Fruit fly (Drosophila melanogaster): ENCODE measurements around the gene gpp.

The gpp gene

DNA sequence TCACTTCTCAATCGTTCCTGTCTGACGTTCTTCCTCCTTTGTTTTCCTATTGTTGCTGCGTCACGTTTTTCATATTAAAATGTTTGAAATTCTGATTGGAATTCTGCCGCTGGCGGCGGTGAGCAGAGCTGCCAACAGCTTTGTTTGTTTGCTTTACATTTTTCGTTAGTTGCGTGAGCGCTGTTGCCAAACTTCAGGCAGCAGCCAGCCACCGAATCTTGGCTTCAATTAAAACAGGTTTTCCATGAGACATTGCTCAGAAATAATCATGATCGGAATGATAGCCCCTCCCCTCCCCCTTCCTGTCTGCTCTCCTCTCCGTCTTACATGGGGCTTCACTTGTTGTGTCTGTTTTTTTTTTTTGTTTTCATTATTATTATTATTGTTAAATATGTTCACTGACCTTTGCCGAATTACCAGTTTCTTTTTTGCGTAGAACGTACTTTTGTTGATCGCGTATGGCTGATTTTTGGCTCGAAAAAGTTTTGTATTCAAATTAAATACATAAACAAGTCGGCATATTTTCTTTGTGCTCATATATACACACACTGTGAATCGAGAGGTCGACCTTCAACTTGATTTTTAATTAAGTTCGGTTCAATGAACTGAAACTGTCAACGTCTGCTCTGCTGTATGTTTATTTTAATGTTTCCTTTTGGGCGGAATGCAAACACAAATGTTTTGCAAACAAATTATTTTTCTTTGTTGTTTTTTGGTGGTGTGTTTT, 19.7 kb downstream of the gpp start:
- TF ChIP-seq dmrt93B (GFP tag; optimal IDR thresholded peaks at IDR 0.05) (no peak), psq (GFP tag; optimal IDR thresholded peaks at IDR 0.05) (peak; percentile 76), Mio (GFP tag; optimal IDR thresholded peaks at IDR 0.05) (no peak), h (GFP tag; optimal IDR thresholded peaks at IDR 0.05) (peak; percentile 38), br (GFP tag; optimal IDR thresholded peaks at IDR 0.05) (peak; percentile 27), Rel (GFP tag; optimal IDR thresholded peaks at IDR 0.05) (peak; percentile 18), Rel (tag; optimal IDR thresholded peaks at IDR 0.05) (peak; percentile 57), Myc (optimal IDR thresholded peaks at IDR 0.05) (no peak), rgr (GFP tag; optimal IDR thresholded peaks at IDR 0.05) (peak; percentile 5), CG9705 (GFP tag; optimal IDR thresholded peaks at IDR 0.05) (no peak), Hnf4 (GFP tag; optimal IDR thresholded peaks at IDR 0.05) (no peak), brk (GFP tag; optimal IDR thresholded peaks at IDR 0.05) (no peak), Vsx2 (GFP tag; optimal IDR thresholded peaks at IDR 0.05; ENCODE audit: partially characterized antibody) (no peak), pan (optimal IDR thresholded peaks at IDR 0.05) (no peak), CrebA (GFP tag; optimal IDR thresholded peaks at IDR 0.05; ENCODE audit: borderline replicate concordance) (peak; percentile 57), Hr78 (GFP tag; optimal IDR thresholded peaks at IDR 0.05) (no peak), sage (GFP tag; optimal IDR thresholded peaks at IDR 0.05) (peak; percentile 32), HLH106 (tag; optimal IDR thresholded peaks at IDR 0.05) (no peak), GATAd (GFP tag; optimal IDR thresholded peaks at IDR 0.05) (no peak), Dif (GFP tag; optimal IDR thresholded peaks at IDR 0.05; ENCODE audit: partially characterized antibody) (peak; percentile 61), CG32264 (GFP tag; optimal IDR thresholded peaks at IDR 0.05) (peak; percentile 1), OdsH (GFP tag; optimal IDR thresholded peaks at IDR 0.05) (no peak), fru (GFP tag; optimal IDR thresholded peaks at IDR 0.05) (no peak), dl (GFP tag; optimal IDR thresholded peaks at IDR 0.05; ENCODE audit: insufficient read depth in 1 of 2, partially characterized antibody in 2 of 2) (no peak), N (GFP tag; optimal IDR thresholded peaks at IDR 0.05) (no peak), usp (GFP tag; optimal IDR thresholded peaks at IDR 0.05) (no peak), jim (GFP tag; optimal IDR thresholded peaks at IDR 0.05) (peak; percentile 36), Hr83 (GFP tag; optimal IDR thresholded peaks at IDR 0.05; ENCODE audit: poor library complexity, severe bottlenecking) (peak; percentile 66)

DNA sequence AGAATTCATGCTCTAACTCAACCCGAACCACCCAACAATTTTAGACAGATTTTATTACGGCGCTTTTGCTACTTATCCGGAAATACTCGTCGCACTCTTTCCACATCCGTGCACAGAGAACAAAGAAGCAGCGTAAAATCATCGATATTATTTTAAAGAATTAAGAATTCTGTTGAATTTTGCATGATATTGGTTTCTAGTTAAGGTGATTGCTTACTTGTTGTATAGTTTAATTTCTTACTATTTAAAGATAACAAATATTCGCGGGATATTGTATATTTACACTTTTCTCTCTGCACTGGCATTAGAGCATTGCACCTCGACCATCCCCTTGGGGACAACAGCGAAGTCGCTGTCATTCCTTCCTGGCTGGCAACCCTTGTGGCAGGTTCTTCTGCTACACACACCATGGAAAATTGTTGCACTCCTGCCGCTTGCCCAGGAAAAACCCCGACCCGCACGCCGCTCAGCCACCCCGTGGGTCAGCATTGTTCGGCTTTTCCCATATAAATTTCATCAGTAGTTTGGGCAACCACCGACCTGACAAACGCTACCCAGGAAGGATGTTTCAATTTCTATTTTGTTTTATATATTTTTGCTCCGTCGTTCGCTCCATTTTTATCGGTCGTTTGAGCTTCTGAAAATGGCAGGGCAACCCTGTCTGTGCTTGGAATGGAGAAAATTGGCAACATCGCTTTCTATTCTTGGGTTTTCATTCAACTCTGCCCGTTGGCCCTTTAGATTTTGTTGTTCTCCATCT, 21.1 kb downstream of the gpp start:
- TF ChIP-seq Hr83 (GFP tag; optimal IDR thresholded peaks at IDR 0.05; ENCODE audit: poor library complexity, severe bottlenecking) = no peak
- TF ChIP-seq Myc (optimal IDR thresholded peaks at IDR 0.05) = no peak
- no peak for TF ChIP-seq GATAd (GFP tag; optimal IDR thresholded peaks at IDR 0.05)
- TF ChIP-seq psq (GFP tag; optimal IDR thresholded peaks at IDR 0.05) = peak; percentile 27
- TF ChIP-seq ey (GFP tag; optimal IDR thresholded peaks at IDR 0.05) = peak; percentile 43
- TF ChIP-seq foxo (GFP tag; optimal IDR thresholded peaks at IDR 0.05) = peak in 1 of 2 experiments; percentile 56
- TF ChIP-seq woc (GFP tag; optimal IDR thresholded peaks at IDR 0.05) = peak; percentile 33
- peak; percentile 5 for TF ChIP-seq brk (GFP tag; optimal IDR thresholded peaks at IDR 0.05)
- TF ChIP-seq fru (GFP tag; optimal IDR thresholded peaks at IDR 0.05) = peak; percentile 66
- peak; percentile 28 for TF ChIP-seq OdsH (GFP tag; optimal IDR thresholded peaks at IDR 0.05)
- TF ChIP-seq sv (GFP tag; optimal IDR thresholded peaks at IDR 0.05) = peak; percentile 26
- TF ChIP-seq Hnf4 (GFP tag; optimal IDR thresholded peaks at IDR 0.05) = peak; percentile 45
- peak; percentile 71 for TF ChIP-seq h (GFP tag; optimal IDR thresholded peaks at IDR 0.05)
- TF ChIP-seq rgr (GFP tag; optimal IDR thresholded peaks at IDR 0.05) = peak; percentile 62
- TF ChIP-seq Dfd (GFP tag; optimal IDR thresholded peaks at IDR 0.05) = no peak
- TF ChIP-seq Sp1 (GFP tag; optimal IDR thresholded peaks at IDR 0.05) = peak; percentile 49
- TF ChIP-seq br (GFP tag; optimal IDR thresholded peaks at IDR 0.05) = peak; percentile 8
- TF ChIP-seq Mio (GFP tag; optimal IDR thresholded peaks at IDR 0.05) = no peak
- no peak for TF ChIP-seq lola (GFP tag; optimal IDR thresholded peaks at IDR 0.05)
- peak; percentile 42 for TF ChIP-seq HLH106 (tag; optimal IDR thresholded peaks at IDR 0.05)

DNA sequence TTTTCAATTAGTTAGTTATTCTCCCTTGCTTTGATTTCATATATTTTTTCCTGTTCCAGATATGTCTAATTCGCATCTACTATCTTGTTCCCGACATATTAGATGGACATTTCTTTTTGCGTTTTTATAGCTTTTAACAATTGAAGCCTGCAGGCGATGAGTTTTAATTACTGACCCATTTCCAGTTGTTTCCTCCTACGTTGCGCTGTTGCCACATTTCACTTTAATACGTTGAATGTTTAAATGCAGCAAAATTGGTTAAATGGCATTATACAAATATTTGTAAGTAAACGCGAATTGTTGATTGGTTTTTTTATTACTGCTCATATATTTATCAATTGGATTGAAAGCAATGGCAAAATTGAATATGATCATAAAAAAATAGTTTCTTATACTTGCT, 22.3 kb downstream of the gpp start:
- no peak for TF ChIP-seq Myc (optimal IDR thresholded peaks at IDR 0.05)
- TF ChIP-seq Jra (GFP tag; optimal IDR thresholded peaks at IDR 0.05) = no peak
- TF ChIP-seq dsf (GFP tag; optimal IDR thresholded peaks at IDR 0.05; ENCODE audit: borderline replicate concordance) = no peak
- no peak for TF ChIP-seq lola (GFP tag; optimal IDR thresholded peaks at IDR 0.05)
- TF ChIP-seq pan (optimal IDR thresholded peaks at IDR 0.05) = no peak
- no peak for TF ChIP-seq CG9705 (GFP tag; optimal IDR thresholded peaks at IDR 0.05)
- no peak for TF ChIP-seq Hr83 (GFP tag; optimal IDR thresholded peaks at IDR 0.05; ENCODE audit: poor library complexity, severe bottlenecking)
- no peak for TF ChIP-seq Mio (GFP tag; optimal IDR thresholded peaks at IDR 0.05)
- TF ChIP-seq rgr (GFP tag; optimal IDR thresholded peaks at IDR 0.05) = no peak
- no peak for TF ChIP-seq fru (GFP tag; optimal IDR thresholded peaks at IDR 0.05)
- TF ChIP-seq Hr78 (GFP tag; optimal IDR thresholded peaks at IDR 0.05) = no peak
- TF ChIP-seq CrebA (GFP tag; optimal IDR thresholded peaks at IDR 0.05; ENCODE audit: borderline replicate concordance) = no peak
- TF ChIP-seq psq (GFP tag; optimal IDR thresholded peaks at IDR 0.05) = no peak
- TF ChIP-seq dmrt93B (GFP tag; optimal IDR thresholded peaks at IDR 0.05) = no peak
- no peak for TF ChIP-seq usp (GFP tag; optimal IDR thresholded peaks at IDR 0.05)
- TF ChIP-seq Vsx2 (GFP tag; optimal IDR thresholded peaks at IDR 0.05; ENCODE audit: partially characterized antibody) = no peak

All from whole organism, wandering third instar larva.